Fruit fly (Drosophila melanogaster): ENCODE measurements around the gene Cln3.
A peak's percentile ranks its signal among the peaks of the same experiment; 100 is the strongest.

The Cln3 gene

dm6 chr3L:17846169-17846981 is 32.5 kb upstream of the Cln3 start, which contains the start of the genes MED19 and CG7430 (continued):
- TF ChIP-seq kni (GFP tag; optimal IDR thresholded peaks at IDR 0.05): no peak
- no peak for TF ChIP-seq CG15696 (tag; optimal IDR thresholded peaks at IDR 0.05)
- TF ChIP-seq CG12744 (GFP tag; optimal IDR thresholded peaks at IDR 0.05): no peak
- TF ChIP-seq h (optimal IDR thresholded peaks at IDR 0.05): no peak
- no peak for TF ChIP-seq Neu2 (GFP tag; optimal IDR thresholded peaks at IDR 0.05; ENCODE audit: borderline replicate concordance)
- no peak for TF ChIP-seq bowl (GFP tag; IDR thresholded peaks at IDR 0.05)

- no peak for TF ChIP-seq Mes4 (GFP tag; optimal IDR thresholded peaks at IDR 0.05)
- TF ChIP-seq emc (GFP tag; optimal IDR thresholded peaks at IDR 0.05): no peak
- TF ChIP-seq knrl (GFP tag; IDR thresholded peaks at IDR 0.05; ENCODE audit: partially characterized antibody): no peak
- TF ChIP-seq CG10321 (GFP tag; IDR thresholded peaks at IDR 0.05): no peak
- TF ChIP-seq Dbx (GFP tag; IDR thresholded peaks at IDR 0.05): no peak
- 0 out of 2 replicates have a peak, but pooled peaks have one; percentile 36 for TF ChIP-seq slbo (GFP tag; IDR thresholded peaks at IDR 0.05)
- TF ChIP-seq Lpt (GFP tag; optimal IDR thresholded peaks at IDR 0.05): no peak
- peak; percentile 87 for TF ChIP-seq Med (GFP tag)
- TF ChIP-seq grau (tag; optimal IDR thresholded peaks at IDR 0.05): peak; percentile 28
- TF ChIP-seq CG7357 (GFP tag; IDR thresholded peaks at IDR 0.05): no peak
- peak; percentile 14 for TF ChIP-seq CoRest (tag; optimal IDR thresholded peaks at IDR 0.05)
- 0 out of 2 replicates have a peak, but pooled peaks have one; percentile 21 for TF ChIP-seq rib (GFP tag; IDR thresholded peaks at IDR 0.05)
- no peak for TF ChIP-seq H15 (GFP tag; IDR thresholded peaks at IDR 0.05)
- peak; percentile 46; the same call in 1 of the 3 replicates for TF ChIP-seq CG11695 (GFP tag; IDR thresholded peaks at IDR 0.05)
- no peak for TF ChIP-seq CG31224 (GFP tag; IDR thresholded peaks at IDR 0.05)
- no peak for TF ChIP-seq yki (optimal IDR thresholded peaks at IDR 0.05)
- no peak for TF ChIP-seq bab2 (GFP tag; optimal IDR thresholded peaks at IDR 0.05)
- TF ChIP-seq CG13624 (GFP tag; optimal IDR thresholded peaks at IDR 0.05): peak; percentile 56
- TF ChIP-seq CHES-1-like (GFP tag; optimal IDR thresholded peaks at IDR 0.05): peak; percentile 41
- TF ChIP-seq CG11696 (GFP tag; IDR thresholded peaks at IDR 0.05): no peak
- TF ChIP-seq sim (GFP tag; IDR thresholded peaks at IDR 0.05): no peak
- TF ChIP-seq br (optimal IDR thresholded peaks at IDR 0.05): no peak
- peak; percentile 20 for TF ChIP-seq CG12659 (GFP tag; optimal IDR thresholded peaks at IDR 0.05)
- TF ChIP-seq CG7786 (GFP tag; optimal IDR thresholded peaks at IDR 0.05): no peak
- no peak for TF ChIP-seq pan (optimal IDR thresholded peaks at IDR 0.05)
- TF ChIP-seq pan (GFP tag; optimal IDR thresholded peaks at IDR 0.05 in 1 of 2, IDR thresholded peaks at IDR 0.05 in 1 of 2): peak in 1 of 2 experiments; percentile 45
- no peak for TF ChIP-seq klu (GFP tag; IDR thresholded peaks at IDR 0.05)
- no peak for TF ChIP-seq ro (GFP tag; IDR thresholded peaks at IDR 0.05)
- TF ChIP-seq CG11093 (GFP tag; IDR thresholded peaks at IDR 0.05): no peak
- TF ChIP-seq Ptx1 (GFP tag; IDR thresholded peaks at IDR 0.05): no peak
- TF ChIP-seq CG17802 (tag; optimal IDR thresholded peaks at IDR 0.05): no peak
- TF ChIP-seq sens-2 (GFP tag; IDR thresholded peaks at IDR 0.05): no peak
- TF ChIP-seq CG7928 (GFP tag; optimal IDR thresholded peaks at IDR 0.05): peak; percentile 10
- no peak for TF ChIP-seq corto (GFP tag; optimal IDR thresholded peaks at IDR 0.05)
- no peak for TF ChIP-seq gsb-n (tag; optimal IDR thresholded peaks at IDR 0.05)
- no peak for TF ChIP-seq CG10543 (GFP tag; optimal IDR thresholded peaks at IDR 0.05)
- TF ChIP-seq CG12155 (GFP tag; optimal IDR thresholded peaks at IDR 0.05): peak; percentile 14
- no peak for TF ChIP-seq CG11456 (GFP tag; IDR thresholded peaks at IDR 0.05)
- TF ChIP-seq Asciz (GFP tag; optimal IDR thresholded peaks at IDR 0.05): no peak
- peak; percentile 33; the same call in 1 of the 3 replicates for TF ChIP-seq CG6791 (GFP tag; IDR thresholded peaks at IDR 0.05; ENCODE audit: partially characterized antibody)
- peak; percentile 17 for TF ChIP-seq CG12769 (tag; optimal IDR thresholded peaks at IDR 0.05)
- no peak for TF ChIP-seq CG8290 (GFP tag; optimal IDR thresholded peaks at IDR 0.05)
- peak in 1 of 2 experiments; percentile 33 for TF ChIP-seq CG8290 (tag; optimal IDR thresholded peaks at IDR 0.05)
Observed at dm6 chr3L:17842892-17843703, 29.2 kb upstream of the Cln3 start, which contains the start of gene CG5567. Gene CG5567, minus strand, starts transcription at chr3L:17843544.

All from whole organism, embryonic.